Worm (Caenorhabditis elegans): ENCODE results near the gene C14A11.6.

DNA sequence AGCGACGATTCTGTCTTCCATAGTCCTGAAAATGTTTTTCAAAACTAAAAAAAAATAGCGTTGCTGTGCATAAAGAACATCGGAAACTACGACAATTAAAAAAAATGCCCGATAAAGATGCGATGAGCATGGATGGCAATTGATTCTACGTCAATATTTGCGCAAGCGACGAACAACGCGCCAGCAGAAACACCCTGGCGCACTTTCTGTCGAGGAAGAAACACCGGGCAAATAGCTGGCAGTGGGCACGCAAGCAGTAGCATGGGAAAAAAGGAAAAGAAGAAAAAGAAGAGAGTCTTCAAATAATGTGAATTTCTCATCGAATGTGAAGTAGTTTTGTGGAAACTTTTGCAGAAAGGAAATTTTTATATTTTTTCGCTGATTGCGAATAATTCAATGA, 4.3 kb downstream of the C14A11.6 start, which contains the start of gene C14A11.9:
- TF ChIP-seq W03F9.2 (tag; optimal IDR thresholded peaks at IDR 0.05) (peak; percentile 74), dao-5 (tag; optimal IDR thresholded peaks at IDR 0.05) (no peak), him-1 (tag; optimal IDR thresholded peaks at IDR 0.05) (peak; percentile 96)
